Fruit fly (Drosophila melanogaster): ENCODE results near the gene CG15283.

- TF ChIP-seq net (GFP tag; optimal IDR thresholded peaks at IDR 0.05) (no peak), CG31627 (GFP tag; optimal IDR thresholded peaks at IDR 0.05) (no peak), CG6854 (GFP tag; optimal IDR thresholded peaks at IDR 0.05) (no peak), Hr38 (GFP tag; optimal IDR thresholded peaks at IDR 0.05) (no peak), CG10669 (GFP tag; optimal IDR thresholded peaks at IDR 0.05) (no peak), Sox15 (GFP tag; optimal IDR thresholded peaks at IDR 0.05) (no peak), dac (GFP tag; optimal IDR thresholded peaks at IDR 0.05) (no peak), CG11902 (GFP tag; optimal IDR thresholded peaks at IDR 0.05) (no peak), CG4318 (GFP tag; optimal IDR thresholded peaks at IDR 0.05) (no peak), Met (GFP tag; optimal IDR thresholded peaks at IDR 0.05) (no peak)
Observed at dm6 chr2L:14496348-14496747, 45.6 kb upstream of the CG15283 start.

Data from whole organism, prepupa.